Fruit fly (Drosophila melanogaster) whole organism, embryonic: Measurements from ENCODE around the gene CG10195.
A peak's percentile ranks its signal among the peaks of the same experiment; 100 is the strongest.

Experiments
- ATbp ChIP-seq: fragments of 200-800 bp; sonication (Bioruptor generic); optimal IDR thresholded peaks from 2 replicates; lab custom pipeline; 2017; ENCODE audit warnings: missing biosample characterization, mild to moderate bottlenecking, missing genetic modification characterization, missing genetic modification reagents
- C15 ChIP-seq: fragments of 200-800 bp; sonication (Bioruptor generic); IDR thresholded peaks from 3 replicates; pipeline ENCODE4 v1.3.6; 2022; ENCODE audit warnings: missing biosample characterization, missing genetic modification characterization
- CG10147 ChIP-seq: fragments of 200-800 bp; sonication (Bioruptor generic); optimal IDR thresholded peaks from 2 replicates; lab custom pipeline; 2019; ENCODE audit warnings: missing biosample characterization, mild to moderate bottlenecking, missing genetic modification characterization, moderate library complexity
- CG11504 ChIP-seq: fragments of 200-800 bp; sonication (Bioruptor generic); optimal IDR thresholded peaks from 3 replicates; lab custom pipeline; 2019; ENCODE audit warnings: missing biosample characterization, mild to moderate bottlenecking, missing genetic modification characterization, moderate library complexity
- CG12104 ChIP-seq: fragments of 200-800 bp; sonication (Bioruptor generic); optimal IDR thresholded peaks from 3 replicates; lab custom pipeline; 2016; ENCODE audit warnings: missing biosample characterization, missing genetic modification characterization
- CG12219 ChIP-seq: fragments of 200-800 bp; sonication (Bioruptor generic); optimal IDR thresholded peaks from 3 replicates; lab custom pipeline; 2018; ENCODE audit warnings: missing biosample characterization, mild to moderate bottlenecking, missing genetic modification characterization
- CG13424 ChIP-seq: fragments of 200-800 bp; sonication (Bioruptor generic); optimal IDR thresholded peaks from 2 replicates; lab custom pipeline; 2019; ENCODE audit warnings: missing biosample characterization, mild to moderate bottlenecking, missing genetic modification characterization, moderate library complexity
- CG15601 ChIP-seq: fragments of 200-800 bp; sonication (Bioruptor generic); optimal IDR thresholded peaks from 3 replicates; lab custom pipeline; 2019; ENCODE audit warnings: missing biosample characterization, mild to moderate bottlenecking, missing genetic modification characterization, moderate library complexity
- CG16779 ChIP-seq: fragments of 200-800 bp; sonication (Bioruptor generic); IDR thresholded peaks from 2 replicates; pipeline ENCODE4 v1.3.6; 2022; ENCODE audit warnings: missing biosample characterization, missing genetic modification characterization
- CG2889 ChIP-seq: fragments of 200-800 bp; sonication (Bioruptor generic); IDR thresholded peaks from 3 replicates; pipeline ENCODE4 v1.3.6; 2022; ENCODE audit warnings: missing biosample characterization, missing genetic modification characterization
- CG31388 ChIP-seq: fragments of 200-800 bp; sonication (Bioruptor generic); optimal IDR thresholded peaks from 2 replicates; lab custom pipeline; 2016; ENCODE audit warnings: missing biosample characterization, missing genetic modification characterization
- CG31441 ChIP-seq: fragments of 200-800 bp; sonication (Bioruptor generic); IDR thresholded peaks from 2 replicates; pipeline ENCODE4 v1.3.6; 2022; ENCODE audit warnings: missing biosample characterization, missing genetic modification characterization
- CG32767 ChIP-seq: fragments of 200-800 bp; sonication (Bioruptor generic); IDR thresholded peaks from 2 replicates; pipeline ENCODE4 v1.3.6; 2022; ENCODE audit warnings: missing biosample characterization, missing genetic modification characterization
- CG4424 ChIP-seq: fragments of 200-800 bp; sonication (Bioruptor generic); optimal IDR thresholded peaks from 3 replicates; lab custom pipeline; 2016; ENCODE audit warnings: missing biosample characterization, missing genetic modification characterization
- CG6175 ChIP-seq: fragments of 200-800 bp; sonication (Bioruptor generic); IDR thresholded peaks from 3 replicates; pipeline ENCODE4 v1.3.6; 2022; ENCODE audit warnings: missing biosample characterization, missing genetic modification characterization
- CG6791 ChIP-seq: fragments of 200-800 bp; sonication (Bioruptor generic); IDR thresholded peaks from 3 replicates; pipeline ENCODE4 v1.3.6; 2022; ENCODE audit warnings: missing biosample characterization, missing genetic modification characterization; ENCODE audit not compliant: partially characterized antibody
- CG7372 ChIP-seq: fragments of 200-800 bp; sonication (Bioruptor generic); IDR thresholded peaks from 2 replicates; pipeline ENCODE4 v1.3.6; 2022; ENCODE audit warnings: missing biosample characterization, missing genetic modification characterization
- CG9609 ChIP-seq: fragments of 200-800 bp; sonication (Bioruptor generic); optimal IDR thresholded peaks from 3 replicates; lab custom pipeline; 2016; ENCODE audit warnings: missing biosample characterization, missing genetic modification characterization
- CrebB ChIP-seq: fragments of 200-800 bp; sonication (Bioruptor generic); optimal IDR thresholded peaks from 3 replicates; lab custom pipeline; 2018; ENCODE audit warnings: missing biosample characterization, mild to moderate bottlenecking, missing genetic modification characterization
- D19A ChIP-seq: fragments of 200-800 bp; optimal IDR thresholded peaks from 3 replicates; lab custom pipeline; 2019; ENCODE audit warnings: missing biosample characterization, mild to moderate bottlenecking, missing genetic modification characterization, moderate library complexity
- Dbx ChIP-seq: fragments of 200-800 bp; sonication (Bioruptor generic); IDR thresholded peaks from 3 replicates; pipeline ENCODE4 v1.3.6; 2022; ENCODE audit warnings: missing biosample characterization, missing genetic modification characterization
- Deaf1 ChIP-seq: fragments of 200-800 bp; optimal IDR thresholded peaks from 3 replicates; lab custom pipeline; 2019; ENCODE audit warnings: missing biosample characterization, mild to moderate bottlenecking, missing genetic modification characterization, moderate library complexity
- Drgx ChIP-seq: fragments of 200-800 bp; sonication (Bioruptor generic); IDR thresholded peaks from 2 replicates; pipeline ENCODE4 v1.3.6; 2022; ENCODE audit warnings: missing biosample characterization, missing genetic modification characterization
- Fer1 ChIP-seq: fragments of 200-800 bp; sonication (Bioruptor generic); optimal IDR thresholded peaks from 2 replicates; lab custom pipeline; 2017; ENCODE audit warnings: missing biosample characterization, mild to moderate bottlenecking, missing genetic modification characterization
- GATAe ChIP-seq: fragments of 200-800 bp; sonication (Bioruptor generic); conservative IDR thresholded peaks from 2 replicates; pipeline ENCODE4 v1.3.6; 2022; ENCODE audit warnings: missing biosample characterization, missing genetic modification characterization
- HHEX ChIP-seq: fragments of 200-800 bp; sonication (Bioruptor generic); optimal IDR thresholded peaks from 3 replicates; lab custom pipeline; 2017; ENCODE audit warnings: missing biosample characterization, mild to moderate bottlenecking, missing genetic modification characterization, missing genetic modification reagents
- Mrtf ChIP-seq: fragments of 200-800 bp; sonication (Bioruptor generic); IDR thresholded peaks from 3 replicates; pipeline ENCODE4 v1.3.6; 2022; ENCODE audit warnings: missing biosample characterization, missing genetic modification characterization
- Side ChIP-seq: fragments of 200-800 bp; sonication (Bioruptor generic); optimal IDR thresholded peaks from 2 replicates; lab custom pipeline; 2016; ENCODE audit warnings: missing biosample characterization, missing genetic modification characterization
- Six4 ChIP-seq: fragments of 200-800 bp; sonication (Bioruptor generic); optimal IDR thresholded peaks from 2 replicates; lab custom pipeline; 2016; ENCODE audit warnings: missing biosample characterization, missing genetic modification characterization
- Spps ChIP-seq: fragments of 200-800 bp; sonication (Bioruptor generic); optimal IDR thresholded peaks from 2 replicates; lab custom pipeline; 2018; ENCODE audit warnings: missing biosample characterization, mild to moderate bottlenecking, missing genetic modification characterization
- Xbp1 ChIP-seq: fragments of 200-800 bp; sonication (Bioruptor generic); optimal IDR thresholded peaks from 3 replicates; lab custom pipeline; 2016; ENCODE audit warnings: missing biosample characterization, mild to moderate bottlenecking, missing genetic modification characterization
- amos ChIP-seq: fragments of 200-800 bp; sonication (Bioruptor generic); IDR thresholded peaks from 2 replicates; pipeline ENCODE4 v1.3.6; 2022; ENCODE audit warnings: missing biosample characterization, missing genetic modification characterization; ENCODE audit not compliant: partially characterized antibody
- bsh ChIP-seq, 2 experiments: fragments of 200-800 bp; sonication (Bioruptor generic); optimal IDR thresholded peaks; 2 replicates each; lab custom pipeline; 2017 to 2018; ENCODE audit warnings: mild to moderate bottlenecking in 2 of 2, missing biosample characterization in 2 of 2, missing genetic modification characterization in 2 of 2, moderate library complexity in 1 of 2
- ci ChIP-seq: fragments of 200-800 bp; sonication (Bioruptor generic); IDR thresholded peaks from 3 replicates; pipeline ENCODE4 v1.3.6; 2022; ENCODE audit warnings: missing biosample characterization, missing genetic modification characterization
- da ChIP-seq: fragments of 200-800 bp; sonication (Bioruptor generic); optimal IDR thresholded peaks from 2 replicates; lab custom pipeline; 2016; ENCODE audit warnings: missing biosample characterization, missing genetic modification characterization
- dati ChIP-seq: fragments of 200-800 bp; sonication (Bioruptor generic); IDR thresholded peaks from 2 replicates; pipeline ENCODE4 v1.3.6; 2022; ENCODE audit warnings: missing biosample characterization, missing genetic modification characterization
- dimm ChIP-seq: fragments of 200-800 bp; sonication (Bioruptor generic); IDR thresholded peaks from 2 replicates; pipeline ENCODE4 v1.3.6; 2022; ENCODE audit warnings: missing biosample characterization, missing genetic modification characterization
- emc ChIP-seq: fragments of 200-800 bp; sonication (Bioruptor generic); optimal IDR thresholded peaks from 2 replicates; lab custom pipeline; 2016; ENCODE audit warnings: missing biosample characterization, missing genetic modification characterization
- fd64A ChIP-seq: fragments of 200-800 bp; sonication (Bioruptor generic); optimal IDR thresholded peaks from 3 replicates; lab custom pipeline; 2018; ENCODE audit warnings: missing biosample characterization, mild to moderate bottlenecking, missing genetic modification characterization
- h ChIP-seq: fragments of >200 bp; optimal IDR thresholded peaks from 2 replicates; lab custom pipeline; 2017
- jigr1 ChIP-seq: fragments of 200-800 bp; sonication (Bioruptor generic); IDR thresholded peaks from 3 replicates; pipeline ENCODE4 v1.3.6; 2022; ENCODE audit warnings: missing biosample characterization, missing genetic modification characterization
- kni ChIP-seq: fragments of 200-800 bp; sonication (Bioruptor generic); optimal IDR thresholded peaks from 3 replicates; lab custom pipeline; 2017; ENCODE audit warnings: mild to moderate bottlenecking, missing biosample characterization, missing genetic modification reagents, missing genetic modification characterization
- lola ChIP-seq, 3 experiments: fragments of >200 bp in 2 of 3; fragments of 200-800 bp in 1 of 3; sonication (Bioruptor generic) in 1 of 3; optimal IDR thresholded peaks; 2 replicates each; lab custom pipeline; 2017 to 2019; ENCODE audit warnings: missing biosample characterization in 3 of 3, missing genetic modification characterization in 3 of 3, mild to moderate bottlenecking in 1 of 3, moderate library complexity in 1 of 3
- lov ChIP-seq, 2 experiments: fragments of 200-800 bp in 1 of 2; fragments of >200 bp in 1 of 2; sonication (Bioruptor generic) in 1 of 2; IDR thresholded peaks in 1 of 2; optimal IDR thresholded peaks in 1 of 2; 2 replicates in 1 of 2; 3 replicates in 1 of 2; pipeline versions ENCODE4 v1.3.6 to Lab custom; 2017 to 2022; ENCODE audit warnings: missing biosample characterization in 1 of 2, missing genetic modification characterization in 1 of 2
- nmo ChIP-seq: fragments of 200-800 bp; sonication (Bioruptor generic); optimal IDR thresholded peaks from 2 replicates; lab custom pipeline; 2018; ENCODE audit warnings: missing biosample characterization, mild to moderate bottlenecking, missing genetic modification characterization, moderate library complexity
- nom ChIP-seq: fragments of 200-800 bp; sonication (Bioruptor generic); optimal IDR thresholded peaks from 2 replicates; lab custom pipeline; 2017; ENCODE audit warnings: missing biosample characterization, missing genetic modification characterization, mild to moderate bottlenecking, moderate library complexity, missing genetic modification reagents
- onecut ChIP-seq: fragments of 200-800 bp; sonication (Bioruptor generic); IDR thresholded peaks from 2 replicates; pipeline ENCODE4 v1.3.6; 2022; ENCODE audit warnings: missing biosample characterization, missing genetic modification characterization
- org-1 ChIP-seq: fragments of 200-800 bp; sonication (Bioruptor generic); optimal IDR thresholded peaks from 2 replicates; lab custom pipeline; 2017; ENCODE audit warnings: missing biosample characterization, missing genetic modification characterization
- trh ChIP-seq: fragments of 200-800 bp; sonication (Bioruptor generic); optimal IDR thresholded peaks from 2 replicates; lab custom pipeline; 2016; ENCODE audit warnings: missing biosample characterization, missing genetic modification characterization
- unpg ChIP-seq: fragments of 200-800 bp; sonication (Bioruptor generic); optimal IDR thresholded peaks from 3 replicates; lab custom pipeline; 2018; ENCODE audit warnings: missing biosample characterization, mild to moderate bottlenecking, missing genetic modification characterization, moderate library complexity
- z ChIP-seq: fragments of 200-800 bp; sonication (Bioruptor generic); IDR thresholded peaks from 3 replicates; pipeline ENCODE4 v1.3.6; 2022; ENCODE audit warnings: missing biosample characterization, missing genetic modification characterization

The CG10195 gene

dm6 chr2L:19508361-19508918, 23.9 kb upstream of the CG10195 start, which contains the start of gene cyst (continued):
- TF ChIP-seq Dbx (peak; percentile 68; the same call in 1 of the 3 replicates), CG13424 (tag; lab: Kevin White, UChicago) (no peak), nmo (GFP tag; lab: Kevin White, UChicago) (peak; percentile 60), CG2889 (GFP tag; lab: Robert Waterston, UW) (no peak), nom (GFP tag; lab: Kevin White, UChicago) (no peak), CG10147 (GFP tag; lab: Kevin White, UChicago) (no peak), lola (GFP tag; optimal IDR thresholded peaks at IDR 0.05; lab: Kevin White, UChicago) (no peak), CG6175 (GFP tag; lab: Robert Waterston, UW) (no peak), CG6791 (GFP tag; lab: Robert Waterston, UW) (peak; percentile 97), Deaf1 (tag; lab: Kevin White, UChicago) (no peak), Six4 (GFP tag; lab: Kevin White, UChicago) (peak; percentile 9), CrebB (tag; lab: Kevin White, UChicago) (no peak), CG11504 (no peak), HHEX (no peak), Drgx (GFP tag; lab: Robert Waterston, UW) (no peak), lov (optimal IDR thresholded peaks at IDR 0.05; lab: Kevin White, UChicago) (no peak), lov (GFP tag; IDR thresholded peaks at IDR 0.05; lab: Robert Waterston, UW) (no peak), CG12104 (no peak), CG15601 (tag; lab: Kevin White, UChicago) (no peak), CG7372 (GFP tag; lab: Robert Waterston, UW) (no peak), CG9609 (peak; percentile 37), CG12219 (no peak), dati (GFP tag; lab: Robert Waterston, UW) (no peak), unpg (GFP tag; lab: Kevin White, UChicago) (no peak), Side (GFP tag; lab: Kevin White, UChicago) (peak; percentile 11), D19A (tag; lab: Kevin White, UChicago) (no peak), Mrtf (no peak), z (GFP tag; lab: Robert Waterston, UW) (no peak), CG4424 (no peak), h (lab: Kevin White, UChicago) (no peak), GATAe (GFP tag; lab: Robert Waterston, UW) (no peak), org-1 (GFP tag; lab: Kevin White, UChicago) (no peak), da (no peak), onecut (GFP tag; lab: Robert Waterston, UW) (peak; percentile 94), ATbp (no peak), CG32767 (GFP tag; lab: Robert Waterston, UW) (peak; percentile 26; the same call in 1 of the 2 replicates), amos (GFP tag; lab: Robert Waterston, UW) (peak; percentile 97), CG31388 (no peak), Xbp1 (GFP tag; lab: Kevin White, UChicago) (peak; percentile 38), fd64A (GFP tag; lab: Kevin White, UChicago) (no peak), trh (GFP tag; lab: Kevin White, UChicago) (no peak), Spps (tag; lab: Kevin White, UChicago) (no peak), ci (GFP tag; lab: Robert Waterston, UW) (0 out of 3 replicates have a peak, but pooled peaks have one; percentile 34), jigr1 (GFP tag; lab: Robert Waterston, UW) (no peak), C15 (GFP tag; lab: Robert Waterston, UW) (no peak), CG16779 (GFP tag; lab: Robert Waterston, UW) (no peak), dimm (GFP tag; lab: Robert Waterston, UW) (no peak), kni (no peak), bsh (GFP tag; optimal IDR thresholded peaks at IDR 0.05; lab: Kevin White, UChicago) (no peak), emc (GFP tag; lab: Kevin White, UChicago) (no peak), CG31441 (no peak), Fer1 (GFP tag; lab: Kevin White, UChicago) (peak; percentile 25)
